Fruit fly (Drosophila melanogaster) whole organism: ENCODE measurements around the gene Chrac-16.
A peak's percentile ranks its signal among the peaks of the same experiment; 100 is the strongest.

ENCODE experiments used
- CG8478 ChIP-seq: fragments of >200 bp; optimal IDR thresholded peaks from 2 replicates; lab custom pipeline; 2018; ENCODE audit warnings: inconsistent platforms
- Dll ChIP-seq: fragments of >200 bp; optimal IDR thresholded peaks from 2 replicates; lab custom pipeline; 2017
- EcR ChIP-seq, 2 experiments: fragments of >200 bp; optimal IDR thresholded peaks; 2 replicates each; lab custom pipeline; 2017; ENCODE audit warnings: missing biosample characterization in 2 of 2, missing genetic modification characterization in 2 of 2, missing genetic modification reagents in 2 of 2
- pan ChIP-seq: fragments of >200 bp; optimal IDR thresholded peaks from 2 replicates; lab custom pipeline; 2017
- psq ChIP-seq: fragments of >200 bp; optimal IDR thresholded peaks from 2 replicates; lab custom pipeline; 2017
- usp ChIP-seq: fragments of >200 bp; optimal IDR thresholded peaks from 2 replicates; lab custom pipeline; 2017; ENCODE audit warnings: missing biosample characterization, missing genetic modification characterization, mixed read lengths

Gene Chrac-16

dm6 chrX:12018440-12019101 lies 810 bp upstream of the Chrac-16 start, which contains the start of gene Lsm12a:
Lsm12a (plus strand) TSS chrX:12018640.
- TF ChIP-seq EcR (GFP tag; optimal IDR thresholded peaks at IDR 0.05; lab: Kevin White, UChicago) (no peak), CG8478 (lab: Kevin White, UChicago) (peak; percentile 13)

- no peak for TF ChIP-seq Dll (lab: Kevin White, UChicago)
- no peak for TF ChIP-seq EcR (GFP tag; optimal IDR thresholded peaks at IDR 0.05; lab: Kevin White, UChicago)
- no peak for TF ChIP-seq CG8478 (lab: Kevin White, UChicago)
- TF ChIP-seq psq (lab: Kevin White, UChicago), result no peak
- no peak for TF ChIP-seq pan (lab: Kevin White, UChicago)
- no peak for TF ChIP-seq usp (GFP tag; lab: Kevin White, UChicago)
These were observed 2.9 kb downstream of the Chrac-16 start for dm6 chrX:12014800-12015389.

- TF ChIP-seq Dll (lab: Kevin White, UChicago) (no peak), EcR (GFP tag; optimal IDR thresholded peaks at IDR 0.05; lab: Kevin White, UChicago) (no peak), pan (lab: Kevin White, UChicago) (no peak), psq (lab: Kevin White, UChicago) (no peak), CG8478 (lab: Kevin White, UChicago) (no peak), usp (GFP tag; lab: Kevin White, UChicago) (no peak)
These were observed 3.6 kb downstream of the Chrac-16 start for dm6 chrX:12014131-12014530.

dm6 chrX:12013098-12013493 lies 4.7 kb downstream of the Chrac-16 start:
- no peak for TF ChIP-seq pan (lab: Kevin White, UChicago)
- TF ChIP-seq EcR (GFP tag; optimal IDR thresholded peaks at IDR 0.05; lab: Kevin White, UChicago), result no peak
- no peak for TF ChIP-seq Dll (lab: Kevin White, UChicago)
- TF ChIP-seq psq (lab: Kevin White, UChicago), result no peak
- no peak for TF ChIP-seq CG8478 (lab: Kevin White, UChicago)
- no peak for TF ChIP-seq usp (GFP tag; lab: Kevin White, UChicago)

dm6 chrX:12012149-12013097 lies 5.3 kb downstream of the Chrac-16 start, which contains the start of the genes CG1492 and regucalcin:
CG1492 (minus strand) TSS chrX:12012211.
regucalcin (plus strand) TSS chrX:12012377.
- TF ChIP-seq usp (GFP tag; lab: Kevin White, UChicago) (no peak), psq (lab: Kevin White, UChicago) (no peak), CG8478 (lab: Kevin White, UChicago) (no peak), pan (lab: Kevin White, UChicago) (no peak), Dll (lab: Kevin White, UChicago) (no peak), EcR (GFP tag; optimal IDR thresholded peaks at IDR 0.05; lab: Kevin White, UChicago) (no peak)

dm6 chrX:12007593-12007992 lies 10.2 kb downstream of the Chrac-16 start:
- TF ChIP-seq pan (lab: Kevin White, UChicago) (no peak), CG8478 (lab: Kevin White, UChicago) (no peak), EcR (GFP tag; optimal IDR thresholded peaks at IDR 0.05; lab: Kevin White, UChicago) (no peak), usp (GFP tag; lab: Kevin White, UChicago) (no peak), psq (lab: Kevin White, UChicago) (no peak)

- TF ChIP-seq usp (GFP tag; lab: Kevin White, UChicago) (no peak), Dll (lab: Kevin White, UChicago) (peak; percentile 55)
These were observed 10.9 kb downstream of the Chrac-16 start, which contains the start of gene CG1806 for dm6 chrX:12006678-12007441. CG1806 (plus strand) TSS chrX:12007176.

- TF ChIP-seq pan (lab: Kevin White, UChicago), result no peak
- no peak for TF ChIP-seq CG8478 (lab: Kevin White, UChicago)
- no peak for TF ChIP-seq EcR (GFP tag; optimal IDR thresholded peaks at IDR 0.05; lab: Kevin White, UChicago)
- TF ChIP-seq Dll (lab: Kevin White, UChicago), result no peak
These were observed 13.4 kb downstream of the Chrac-16 start for dm6 chrX:12004395-12004768.

- no peak for TF ChIP-seq Dll (lab: Kevin White, UChicago)
These were observed 14.0 kb downstream of the Chrac-16 start, which contains the start of gene fw for dm6 chrX:12003437-12004394. fw (minus strand) TSS chrX:12003914.

- TF ChIP-seq pan (lab: Kevin White, UChicago), result no peak
- no peak for TF ChIP-seq Dll (lab: Kevin White, UChicago)
- TF ChIP-seq usp (GFP tag; lab: Kevin White, UChicago), result no peak
- TF ChIP-seq EcR (GFP tag; optimal IDR thresholded peaks at IDR 0.05; lab: Kevin White, UChicago), result no peak
- no peak for TF ChIP-seq CG8478 (lab: Kevin White, UChicago)
- TF ChIP-seq psq (lab: Kevin White, UChicago), result no peak
These were observed 16.8 kb downstream of the Chrac-16 start for dm6 chrX:12001005-12001404.
